Worm (Caenorhabditis elegans) whole organism, late embryonic: Measurements from ENCODE around the gene mtq-2.
A peak's percentile ranks its signal among the peaks of the same experiment; 100 is the strongest.
"Not testable (repeated sequence)": the region's sequence is repeated elsewhere in the genome, so short reads cannot be mapped to it uniquely, and the experiment has no call there.

Experiments used
- C08G9.2 ChIP-seq: sonication (generic microtip); optimal IDR thresholded peaks from 2 replicates; lab custom pipeline; 2016; ENCODE audit warnings: mild to moderate bottlenecking, missing genetic modification characterization, moderate library complexity, missing compliant biosample characterization
- C38D4.7 ChIP-seq: fragments of 200-800 bp; sonication (Bioruptor generic); optimal IDR thresholded peaks from 2 replicates; lab custom pipeline; 2018; ENCODE audit warnings: mild to moderate bottlenecking, missing genetic modification characterization, moderate library complexity, missing compliant biosample characterization
- ceh-18 ChIP-seq: sonication (generic microtip); optimal IDR thresholded peaks from 2 replicates; lab custom pipeline; 2016; ENCODE audit warnings: missing genetic modification characterization, missing compliant biosample characterization
- ceh-2 ChIP-seq: sonication (generic microtip); optimal IDR thresholded peaks from 2 replicates; lab custom pipeline; 2016; ENCODE audit warnings: missing genotype, missing genetic modification characterization, missing compliant biosample characterization
- ceh-22 ChIP-seq: sonication (generic microtip); optimal IDR thresholded peaks from 2 replicates; lab custom pipeline; 2017; ENCODE audit warnings: missing biosample characterization, missing genetic modification characterization
- ceh-30 ChIP-seq: fragments of 150-350 bp; optimal IDR thresholded peaks from 2 replicates; lab custom pipeline; 2014; ENCODE audit warnings: missing biosample characterization, missing genetic modification characterization
- ceh-31 ChIP-seq: sonication (generic microtip); optimal IDR thresholded peaks from 2 replicates; lab custom pipeline; 2016; ENCODE audit warnings: missing genetic modification characterization, missing compliant biosample characterization
- ceh-45 ChIP-seq: fragments of 200-800 bp; sonication (Bioruptor generic); IDR thresholded peaks from 2 replicates; pipeline ENCODE4 v1.3.6; 2022; ENCODE audit warnings: missing genetic modification reagents, missing genetic modification characterization, missing compliant biosample characterization
- ceh-48 ChIP-seq: sonication (generic microtip); optimal IDR thresholded peaks from 2 replicates; lab custom pipeline; 2016; ENCODE audit warnings: missing genetic modification characterization, inconsistent platforms, missing compliant biosample characterization
- ceh-6 ChIP-seq: fragments of 200-800 bp; sonication (Bioruptor generic); optimal IDR thresholded peaks from 2 replicates; lab custom pipeline; 2018; ENCODE audit warnings: mild to moderate bottlenecking, missing genetic modification characterization, missing compliant biosample characterization
- ceh-9 ChIP-seq: sonication (generic microtip); optimal IDR thresholded peaks from 2 replicates; lab custom pipeline; 2016; ENCODE audit warnings: mild to moderate bottlenecking, missing genetic modification characterization, inconsistent platforms, missing compliant biosample characterization
- che-1 ChIP-seq: sonication (generic microtip); optimal IDR thresholded peaks from 2 replicates; lab custom pipeline; 2016; ENCODE audit warnings: mild to moderate bottlenecking, missing genetic modification characterization, missing compliant biosample characterization
- dmd-4 ChIP-seq: sonication (generic microtip); optimal IDR thresholded peaks from 2 replicates; lab custom pipeline; 2016; ENCODE audit warnings: borderline replicate concordance, missing genetic modification characterization, missing compliant biosample characterization
- dve-1 ChIP-seq: sonication (generic microtip); optimal IDR thresholded peaks from 2 replicates; lab custom pipeline; 2017; ENCODE audit warnings: antibody characterized with exemption, mild to moderate bottlenecking, missing genetic modification characterization, missing compliant biosample characterization
- ets-4 ChIP-seq: sonication (generic microtip); optimal IDR thresholded peaks from 2 replicates; lab custom pipeline; 2016; ENCODE audit warnings: missing genetic modification characterization, missing compliant biosample characterization
- eyg-1 ChIP-seq: sonication (generic microtip); optimal IDR thresholded peaks from 2 replicates; lab custom pipeline; 2016; ENCODE audit warnings: missing genotype, missing genetic modification characterization, missing compliant biosample characterization
- fkh-10 ChIP-seq: fragments of 150-350 bp; optimal IDR thresholded peaks from 2 replicates; lab custom pipeline; 2014; ENCODE audit warnings: missing biosample characterization, missing genetic modification reagents, missing genetic modification characterization
- fkh-6 ChIP-seq: sonication (generic microtip); optimal IDR thresholded peaks from 2 replicates; lab custom pipeline; 2016; ENCODE audit warnings: missing genetic modification characterization, missing compliant biosample characterization
- lim-6 ChIP-seq: sonication (generic microtip); optimal IDR thresholded peaks from 2 replicates; lab custom pipeline; 2016; ENCODE audit warnings: missing genetic modification characterization, missing compliant biosample characterization
- lin-11 ChIP-seq: fragments of 200-800 bp; sonication (Bioruptor generic); optimal IDR thresholded peaks from 2 replicates; lab custom pipeline; 2018; ENCODE audit warnings: mild to moderate bottlenecking, missing genetic modification characterization, missing compliant biosample characterization
- mec-3 ChIP-seq: sonication (generic microtip); optimal IDR thresholded peaks from 2 replicates; lab custom pipeline; 2016; ENCODE audit warnings: borderline replicate concordance, missing genetic modification characterization, missing compliant biosample characterization
- nhr-232 ChIP-seq: sonication (generic microtip); optimal IDR thresholded peaks from 2 replicates; lab custom pipeline; 2016; ENCODE audit warnings: missing genetic modification characterization, missing compliant biosample characterization
- npax-4 ChIP-seq: sonication (generic microtip); optimal IDR thresholded peaks from 2 replicates; lab custom pipeline; 2016; ENCODE audit warnings: missing genetic modification characterization, missing compliant biosample characterization
- pag-3 ChIP-seq: sonication (generic microtip); optimal IDR thresholded peaks from 2 replicates; lab custom pipeline; 2016; ENCODE audit warnings: missing compliant biosample characterization, missing genetic modification characterization, borderline replicate concordance
- pat-9 ChIP-seq: fragments of 200-800 bp; sonication (Bioruptor generic); optimal IDR thresholded peaks from 2 replicates; lab custom pipeline; 2018; ENCODE audit warnings: mild to moderate bottlenecking, missing genetic modification characterization, moderate library complexity, missing compliant biosample characterization
- pha-2 ChIP-seq: sonication (generic microtip); optimal IDR thresholded peaks from 2 replicates; lab custom pipeline; 2017; ENCODE audit warnings: mild to moderate bottlenecking, missing genetic modification characterization, missing compliant biosample characterization
- ref-2 ChIP-seq: sonication (generic microtip); optimal IDR thresholded peaks from 2 replicates; lab custom pipeline; 2016; ENCODE audit warnings: missing genetic modification characterization, missing compliant biosample characterization
- sox-2 ChIP-seq: fragments of 200-800 bp; sonication (Bioruptor generic); IDR thresholded peaks from 2 replicates; pipeline ENCODE4 v1.3.6; 2022; ENCODE audit warnings: missing genetic modification reagents, missing genetic modification characterization, missing compliant biosample characterization
- sox-4 ChIP-seq: sonication (generic microtip); optimal IDR thresholded peaks from 2 replicates; lab custom pipeline; 2017; ENCODE audit warnings: mild to moderate bottlenecking, missing genetic modification characterization, inconsistent platforms, missing compliant biosample characterization
- tbx-2 ChIP-seq: sonication (generic microtip); optimal IDR thresholded peaks from 2 replicates; lab custom pipeline; 2016; ENCODE audit warnings: missing genetic modification characterization, missing compliant biosample characterization
- unc-42 ChIP-seq: sonication (generic microtip); optimal IDR thresholded peaks from 2 replicates; lab custom pipeline; 2016; ENCODE audit warnings: missing genotype, missing genetic modification characterization, missing compliant biosample characterization
- zip-5 ChIP-seq: sonication (generic microtip); optimal IDR thresholded peaks from 2 replicates; lab custom pipeline; 2016; ENCODE audit warnings: missing genetic modification characterization, missing compliant biosample characterization

Gene mtq-2

ce11 chrII:2189357-2189756, at the start of gene mtq-2:
Gene mtq-2 (minus strand): TSS chrII:2189457.
- TF ChIP-seq C38D4.7 (GFP tag; lab: Kevin White, UChicago) = no peak
- no peak for TF ChIP-seq mec-3 (tag; lab: Kevin White, UChicago)
- no peak for TF ChIP-seq lim-6
- TF ChIP-seq dmd-4 (tag; lab: Kevin White, UChicago) = no peak
- no peak for TF ChIP-seq ceh-9 (tag; lab: Kevin White, UChicago)
- TF ChIP-seq ceh-31 (tag; lab: Kevin White, UChicago) = no peak
- TF ChIP-seq C08G9.2 = no peak
- no peak for TF ChIP-seq ceh-30 (tag; lab: Kevin White, UChicago)
- no peak for TF ChIP-seq che-1 (tag; lab: Kevin White, UChicago)
- TF ChIP-seq sox-4 (tag; lab: Kevin White, UChicago) = no peak
- TF ChIP-seq pha-2 (tag; lab: Kevin White, UChicago) = no peak
- no peak for TF ChIP-seq tbx-2 (tag; lab: Kevin White, UChicago)
- no peak for TF ChIP-seq ets-4 (tag; lab: Kevin White, UChicago)
- TF ChIP-seq unc-42 (tag; lab: Kevin White, UChicago) = no peak
- TF ChIP-seq pag-3 (tag; lab: Kevin White, UChicago) = no peak
- no peak for TF ChIP-seq fkh-6 (tag; lab: Kevin White, UChicago)
- TF ChIP-seq dve-1 (tag; lab: Kevin White, UChicago) = no peak
- TF ChIP-seq nhr-232 (tag; lab: Kevin White, UChicago) = no peak

DNA sequence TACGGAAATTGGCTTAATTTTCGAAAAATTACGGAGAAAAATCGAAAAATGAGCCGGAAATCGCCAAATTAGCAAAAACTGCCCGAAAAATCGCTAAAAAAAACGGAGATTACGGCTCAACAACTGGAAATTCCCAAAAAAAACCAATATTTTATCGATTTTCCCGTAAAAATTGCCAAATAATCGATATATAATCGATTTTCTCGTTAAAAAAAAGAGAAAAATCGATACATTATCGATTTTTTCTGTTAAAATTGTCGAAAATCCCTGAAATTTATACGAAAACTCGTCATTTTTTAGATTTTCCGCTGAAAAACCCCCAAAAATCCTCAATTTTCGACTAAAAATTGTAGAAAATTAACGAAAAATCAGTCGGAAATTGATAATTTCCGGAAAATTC, 47.1 kb upstream of the mtq-2 start:
- TF ChIP-seq ceh-48 (tag; lab: Kevin White, UChicago) (peak; percentile 1), ceh-31 (tag; lab: Kevin White, UChicago) (no peak)
- TF ChIP-seq, all 69 proteins: peak for 1

ce11 chrII:2233240-2233639, 44.0 kb upstream of the mtq-2 start, which contains the start of gene cct-3:
Gene cct-3 (plus strand): TSS chrII:2233540.
- no peak for TF ChIP-seq eyg-1 (tag; lab: Kevin White, UChicago)

- TF ChIP-seq fkh-10 (GFP tag; lab: Kevin White, UChicago); ceh-2 (tag; lab: Kevin White, UChicago); ceh-9 (tag; lab: Kevin White, UChicago): not testable (repeated sequence)
Measured at ce11 chrII:2232429-2232828, 43.2 kb upstream of the mtq-2 start, which contains the start of gene F54A3.6. Gene F54A3.6 (minus strand): TSS chrII:2232470.

- no peak for TF ChIP-seq unc-42 (tag; lab: Kevin White, UChicago)
- TF ChIP-seq, all 69 proteins: peak for 0
Measured at ce11 chrII:2230368-2230767, 41.1 kb upstream of the mtq-2 start.

ce11 chrII:2225608-2226007, 36.4 kb upstream of the mtq-2 start, which contains the start of gene F54A3.5:
Gene F54A3.5 (minus strand): TSS chrII:2225708.
- TF ChIP-seq pha-2 (tag; lab: Kevin White, UChicago) = no peak
- TF ChIP-seq ceh-45 (GFP tag; lab: Robert Waterston, UW) = no peak
- TF ChIP-seq ceh-6 (GFP tag; lab: Kevin White, UChicago) = no peak
- TF ChIP-seq pat-9 (tag; lab: Kevin White, UChicago) = no peak
- no peak for TF ChIP-seq lin-11 (tag; lab: Kevin White, UChicago)
- no peak for TF ChIP-seq npax-4 (tag; lab: Kevin White, UChicago)
- no peak for TF ChIP-seq ceh-2 (tag; lab: Kevin White, UChicago)
- no peak for TF ChIP-seq sox-2
- TF ChIP-seq ceh-22 (tag; lab: Kevin White, UChicago) = no peak
- no peak for TF ChIP-seq sox-4 (tag; lab: Kevin White, UChicago)
- TF ChIP-seq ceh-18 (tag; lab: Kevin White, UChicago) = no peak
- no peak for TF ChIP-seq zip-5 (tag; lab: Kevin White, UChicago)
- no peak for TF ChIP-seq ref-2 (tag; lab: Kevin White, UChicago)
- no peak for TF ChIP-seq fkh-6 (tag; lab: Kevin White, UChicago)
